Worm (Caenorhabditis elegans) whole organism, L4 larva: ENCODE measurements around the gene pho-14.
A peak's percentile ranks its signal among the peaks of the same experiment; 100 is the strongest.
"Not testable (repeated sequence)": the region's sequence is repeated elsewhere in the genome, so short reads cannot be mapped to it uniquely, and the experiment has no call there.

ENCODE experiments used
- D1046.2 ChIP-seq: fragments of 200-800 bp; sonication (Bioruptor generic); IDR thresholded peaks from 2 replicates; pipeline ENCODE4 v1.3.6; 2022; ENCODE audit warnings: missing genetic modification characterization, missing compliant biosample characterization
- F37D6.2 ChIP-seq: sonication (generic microtip); optimal IDR thresholded peaks from 2 replicates; lab custom pipeline; 2016; ENCODE audit warnings: mild to moderate bottlenecking, missing genetic modification characterization, missing compliant biosample characterization
- Y48G9A.11 ChIP-seq: fragments of 200-800 bp; sonication (Bioruptor generic); IDR thresholded peaks from 2 replicates; pipeline ENCODE4 v1.3.6; 2022; ENCODE audit warnings: missing genetic modification reagents, missing genetic modification characterization, missing compliant biosample characterization
- Y5F2A.4 ChIP-seq: fragments of 200-800 bp; sonication (Bioruptor generic); optimal IDR thresholded peaks from 2 replicates; lab custom pipeline; 2018; ENCODE audit warnings: mild to moderate bottlenecking, missing genetic modification characterization, missing compliant biosample characterization
- ZK337.2 ChIP-seq: fragments of 200-800 bp; sonication (Bioruptor generic); IDR thresholded peaks from 2 replicates; pipeline ENCODE4 v1.3.6; 2022; ENCODE audit warnings: missing genetic modification reagents, missing genetic modification characterization, missing compliant biosample characterization
- aha-1 ChIP-seq: fragments of 150-350 bp; peaks from one replicate; lab custom pipeline; 2014; ENCODE audit warnings: missing biosample characterization, missing genetic modification characterization
- arid-1 ChIP-seq: fragments of 200-800 bp; sonication (Bioruptor generic); conservative IDR thresholded peaks from 2 replicates; pipeline ENCODE4 v1.3.6; 2022; ENCODE audit warnings: missing genetic modification reagents, missing genetic modification characterization, missing compliant biosample characterization
- ctbp-1 ChIP-seq: fragments of 200-800 bp; sonication (Bioruptor generic); IDR thresholded peaks from 2 replicates; pipeline ENCODE4 v1.3.6; 2022; ENCODE audit warnings: missing genetic modification reagents, missing genetic modification characterization, missing compliant biosample characterization
- dmd-9 ChIP-seq: fragments of 200-800 bp; sonication (Bioruptor generic); IDR thresholded peaks from 2 replicates; pipeline ENCODE4 v1.3.6; 2022; ENCODE audit warnings: missing genetic modification reagents, missing genetic modification characterization, missing compliant biosample characterization
- gei-8 ChIP-seq: fragments of 200-800 bp; sonication (Bioruptor generic); optimal IDR thresholded peaks from 2 replicates; lab custom pipeline; 2018; ENCODE audit warnings: mild to moderate bottlenecking, missing genetic modification characterization, missing compliant biosample characterization
- hmg-1.1 ChIP-seq: fragments of 200-800 bp; sonication (Bioruptor generic); IDR thresholded peaks from 2 replicates; pipeline ENCODE4 v1.3.6; 2022; ENCODE audit warnings: missing genetic modification reagents, missing genetic modification characterization, missing compliant biosample characterization
- lim-7 ChIP-seq: fragments of 200-800 bp; sonication (Bioruptor generic); IDR thresholded peaks from 2 replicates; pipeline ENCODE4 v1.3.6; 2022; ENCODE audit warnings: missing genetic modification characterization, missing compliant biosample characterization
- lin-13 ChIP-seq: fragments of 150-350 bp; optimal IDR thresholded peaks from 2 replicates; lab custom pipeline; 2014; ENCODE audit warnings: missing biosample characterization, missing genetic modification reagents, missing genetic modification characterization
- lin-29 ChIP-seq: fragments of 200-800 bp; sonication (Bioruptor generic); IDR thresholded peaks from 2 replicates; pipeline ENCODE4 v1.3.6; 2022; ENCODE audit warnings: missing genetic modification reagents, missing genetic modification characterization, missing compliant biosample characterization
- lin-38 ChIP-seq: fragments of 200-800 bp; sonication (Bioruptor generic); IDR thresholded peaks from 2 replicates; pipeline ENCODE4 v1.3.6; 2022; ENCODE audit warnings: missing genetic modification reagents, missing genetic modification characterization, missing compliant biosample characterization
- lin-39 ChIP-seq: fragments of 150-350 bp; optimal IDR thresholded peaks from 2 replicates; lab custom pipeline; 2014; ENCODE audit warnings: missing biosample characterization, missing genetic modification reagents, missing genetic modification characterization
- madf-5 ChIP-seq, 2 experiments: fragments of 200-800 bp; sonication (Bioruptor generic); IDR thresholded peaks; 2 replicates each; pipeline ENCODE4 v1.3.6; 2022; ENCODE audit warnings: missing compliant biosample characterization in 2 of 2, missing genetic modification characterization in 2 of 2
- mep-1 ChIP-seq: fragments of 150-350 bp; sonication (generic microtip); optimal IDR thresholded peaks from 3 replicates; lab custom pipeline; 2014; ENCODE audit warnings: missing biosample characterization, missing genetic modification characterization
- mes-2 ChIP-seq: sonication (generic microtip); optimal IDR thresholded peaks from 2 replicates; lab custom pipeline; 2016; ENCODE audit warnings: missing genotype, mild to moderate bottlenecking, missing genetic modification characterization, missing compliant biosample characterization; ENCODE audit not compliant: poor library complexity, severe bottlenecking
- nhr-10 ChIP-seq: fragments of 150-350 bp; optimal IDR thresholded peaks from 2 replicates; lab custom pipeline; 2014; ENCODE audit warnings: missing biosample characterization, missing genetic modification characterization
- nhr-102 ChIP-seq: sonication (generic microtip); optimal IDR thresholded peaks from 2 replicates; lab custom pipeline; 2016; ENCODE audit warnings: mild to moderate bottlenecking, missing genetic modification characterization, moderate library complexity, missing compliant biosample characterization
- nhr-42 ChIP-seq: fragments of 200-800 bp; sonication (Bioruptor generic); IDR thresholded peaks from 2 replicates; pipeline ENCODE4 v1.3.6; 2022; ENCODE audit warnings: missing genetic modification characterization, missing compliant biosample characterization
- pha-4 ChIP-seq, 2 experiments: fragments of 150-350 bp in 1 of 2; fragments of 200-800 bp in 1 of 2; sonication (Bioruptor generic) in 1 of 2; IDR thresholded peaks in 1 of 2; optimal IDR thresholded peaks in 1 of 2; 2 replicates each; pipeline versions ENCODE4 v1.3.6 to Lab custom; 2014 to 2022; ENCODE audit warnings: missing genetic modification characterization in 2 of 2, missing genetic modification reagents in 2 of 2, missing biosample characterization in 1 of 2, missing compliant biosample characterization in 1 of 2
- rbr-2 ChIP-seq: sonication (generic microtip); optimal IDR thresholded peaks from 2 replicates; lab custom pipeline; 2016; ENCODE audit warnings: missing genotype, missing genetic modification characterization, missing compliant biosample characterization
- sdz-12 ChIP-seq: fragments of 200-800 bp; sonication (Bioruptor generic); optimal IDR thresholded peaks from 2 replicates; lab custom pipeline; 2018; ENCODE audit warnings: mild to moderate bottlenecking, missing genetic modification characterization, missing compliant biosample characterization
- set-16 ChIP-seq: fragments of 200-800 bp; sonication (Bioruptor generic); IDR thresholded peaks from 2 replicates; pipeline ENCODE4 v1.3.6; 2022; ENCODE audit warnings: missing genetic modification reagents, missing genetic modification characterization, missing compliant biosample characterization
- spr-3 ChIP-seq: fragments of 200-800 bp; sonication (Bioruptor generic); optimal IDR thresholded peaks from 2 replicates; lab custom pipeline; 2018; ENCODE audit warnings: mild to moderate bottlenecking, missing genetic modification characterization, missing compliant biosample characterization
- unc-62 ChIP-seq, 3 experiments: fragments of 150-350 bp in 1 of 3; sonication (generic microtip); optimal IDR thresholded peaks in 2 of 3; peaks in 1 of 3; 1 replicate in 1 of 3; 2 replicates in 2 of 3; lab custom pipeline; 2014 to 2017; ENCODE audit warnings: missing biosample characterization in 3 of 3, missing genetic modification characterization in 3 of 3, missing genetic modification reagents in 3 of 3, missing genotype in 1 of 3
- zip-11 ChIP-seq: fragments of 200-800 bp; sonication (Bioruptor generic); IDR thresholded peaks from 2 replicates; pipeline ENCODE4 v1.3.6; 2022; ENCODE audit warnings: missing genetic modification characterization, missing compliant biosample characterization

Gene pho-14

ce11 chrII:1134314-1135108, 33.9 kb upstream of the pho-14 start (continued):
- peak; percentile 18 for TF ChIP-seq sdz-12
- TF ChIP-seq D1046.2 (GFP tag; lab: Robert Waterston, UW): 0 out of 2 replicates have a peak, but pooled peaks have one; percentile 59
- peak; percentile 61; the same call in 1 of the 2 replicates for TF ChIP-seq nhr-42 (GFP tag; lab: Robert Waterston, UW)
- peak; percentile 66; the same call in 1 of the 2 replicates for TF ChIP-seq ZK337.2 (GFP tag; lab: Robert Waterston, UW)
- peak; percentile 49 for TF ChIP-seq hmg-1.1 (GFP tag; lab: Robert Waterston, UW)
- TF ChIP-seq lin-13: peak; percentile 30
- 0 out of 4 replicates have a peak, but pooled peaks of 1 of the 2 experiments have one; percentile 59 for TF ChIP-seq madf-5 (GFP tag; IDR thresholded peaks at IDR 0.05; lab: Robert Waterston, UW)
- peak; percentile 67; the same call in 1 of the 2 replicates for TF ChIP-seq ctbp-1
- peak; percentile 60; the same call in 1 of the 2 replicates for TF ChIP-seq pha-4 (GFP tag; IDR thresholded peaks at IDR 0.05; lab: Robert Waterston, UW)
- TF ChIP-seq pha-4 (tag; optimal IDR thresholded peaks at IDR 0.05; lab: Kevin White, UChicago): not testable (repeated sequence)
- peak; percentile 80; the same call in 1 of the 2 replicates for TF ChIP-seq Y48G9A.11
- peak; percentile 87 for TF ChIP-seq mes-2
- TF ChIP-seq arid-1 (GFP tag; lab: Robert Waterston, UW): peak; percentile 59; the same call in 1 of the 2 replicates

ce11 chrII:1133295-1133694, 32.7 kb upstream of the pho-14 start:
- TF ChIP-seq Y5F2A.4 (GFP tag; lab: Kevin White, UChicago) (no peak), lin-38 (GFP tag; lab: Robert Waterston, UW) (peak; percentile 63), dmd-9 (GFP tag; lab: Robert Waterston, UW) (no peak)

- TF ChIP-seq aha-1 (tag; lab: Kevin White, UChicago) (no peak), mep-1 (no peak), pha-4 (GFP tag; IDR thresholded peaks at IDR 0.05; lab: Robert Waterston, UW) (no peak), pha-4 (tag; optimal IDR thresholded peaks at IDR 0.05; lab: Kevin White, UChicago) (no peak), nhr-102 (tag; lab: Kevin White, UChicago) (no peak), lin-38 (GFP tag; lab: Robert Waterston, UW) (peak; percentile 81)
Measured at ce11 chrII:1132750-1133149, 32.1 kb upstream of the pho-14 start.

- TF ChIP-seq D1046.2 (GFP tag; lab: Robert Waterston, UW): no peak
- TF ChIP-seq lin-39 (tag; lab: Kevin White, UChicago): no peak
- peak; percentile 75 for TF ChIP-seq set-16 (GFP tag; lab: Robert Waterston, UW)
Measured at ce11 chrII:1131821-1132220, 31.2 kb upstream of the pho-14 start.

ce11 chrII:1131367-1131766, 30.7 kb upstream of the pho-14 start:
- TF ChIP-seq lin-38 (GFP tag; lab: Robert Waterston, UW) (peak; percentile 88), F37D6.2 (tag; lab: Kevin White, UChicago) (no peak), lim-7 (no peak), nhr-10 (tag; lab: Kevin White, UChicago) (no peak)

- TF ChIP-seq lin-38 (GFP tag; lab: Robert Waterston, UW) (peak; percentile 90), lin-29 (no peak)
Measured at ce11 chrII:1130241-1130640, 29.6 kb upstream of the pho-14 start.

ce11 chrII:1127676-1128075, 27.1 kb upstream of the pho-14 start, which contains the start of gene taf-6.1:
TSS of gene taf-6.1 (plus strand) at chrII:1127976.
- TF ChIP-seq gei-8 (GFP tag; lab: Kevin White, UChicago) (no peak), lin-38 (GFP tag; lab: Robert Waterston, UW) (peak; percentile 36), rbr-2 (tag; lab: Kevin White, UChicago) (no peak), spr-3 (GFP tag; lab: Kevin White, UChicago) (no peak), zip-11 (GFP tag; lab: Robert Waterston, UW) (no peak), unc-62 (GFP tag; optimal IDR thresholded peaks at IDR 0.05 in 1 of 2; lab: Kevin White, UChicago) (peak in 1 of 2 experiments; percentile 18), unc-62 (tag; optimal IDR thresholded peaks at IDR 0.05; lab: Kevin White, UChicago) (no peak)
